Fruit fly (Drosophila melanogaster): Measurements from ENCODE around the gene CG15743.

The CG15743 gene

DNA sequence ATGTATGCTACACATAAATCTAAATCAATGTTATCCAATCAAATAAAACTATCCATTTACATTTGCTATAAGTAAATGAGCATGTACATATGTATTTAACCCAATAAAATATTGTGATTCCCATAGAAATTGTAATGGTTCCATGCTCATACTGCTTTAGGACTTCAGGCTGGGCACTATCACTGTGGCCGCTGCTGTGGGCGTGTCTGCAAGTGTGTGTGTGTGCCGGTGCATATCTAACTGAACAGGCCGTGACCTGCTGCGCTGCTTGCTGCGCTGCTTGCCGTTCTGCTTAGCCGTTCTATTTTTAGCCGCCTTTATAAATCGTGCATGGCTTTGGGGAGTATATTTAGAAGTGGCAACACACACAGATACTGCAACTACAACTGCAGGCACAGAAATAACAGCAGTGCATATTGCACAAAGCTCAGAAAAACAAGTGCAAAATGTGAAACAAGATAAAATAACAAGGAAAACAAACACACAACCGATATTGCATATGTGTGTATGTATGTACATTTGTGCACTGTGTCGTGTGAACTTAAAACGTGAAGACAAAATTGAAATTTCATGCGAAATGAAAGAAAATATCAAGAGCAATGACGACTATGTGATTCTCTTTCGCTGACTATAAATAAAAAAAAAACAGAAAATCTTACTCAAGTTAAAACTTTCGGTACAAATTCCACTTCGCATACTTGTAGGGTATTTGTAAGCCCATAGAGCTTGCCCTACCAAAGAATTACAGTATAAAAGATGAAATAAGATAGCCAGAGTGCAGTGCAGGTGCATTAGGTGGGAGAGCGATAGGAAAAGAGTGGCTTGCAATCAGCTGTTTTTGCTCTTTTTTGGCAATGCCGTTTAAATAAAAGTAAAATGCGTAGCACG is 7.7 kb upstream of the CG15743 start (continued):
- TF ChIP-seq CG10209 (GFP tag; optimal IDR thresholded peaks at IDR 0.05) = no peak
- peak; percentile 17 for TF ChIP-seq Oli (tag; optimal IDR thresholded peaks at IDR 0.05)
- TF ChIP-seq mam (GFP tag; optimal IDR thresholded peaks at IDR 0.05) = peak; percentile 10
- no peak for TF ChIP-seq bcd (GFP tag; optimal IDR thresholded peaks at IDR 0.05)
- TF ChIP-seq sim (GFP tag; IDR thresholded peaks at IDR 0.05) = no peak
- no peak for TF ChIP-seq Rfx (GFP tag; IDR thresholded peaks at IDR 0.05)
- no peak for TF ChIP-seq ase (GFP tag; IDR thresholded peaks at IDR 0.05)
- no peak for TF ChIP-seq CG8290 (GFP tag; optimal IDR thresholded peaks at IDR 0.05)
- TF ChIP-seq CG8290 (tag; optimal IDR thresholded peaks at IDR 0.05) = peak in 1 of 2 experiments; percentile 54
- TF ChIP-seq CG30403 (GFP tag; optimal IDR thresholded peaks at IDR 0.05) = no peak
- peak; percentile 42 for TF ChIP-seq sens (GFP tag)
- no peak for TF ChIP-seq CG3995 (GFP tag; optimal IDR thresholded peaks at IDR 0.05)
- TF ChIP-seq CG15269 (tag; optimal IDR thresholded peaks at IDR 0.05) = no peak
- TF ChIP-seq Sox102F (GFP tag; optimal IDR thresholded peaks at IDR 0.05) = no peak
- 0 out of 2 replicates have a peak, but pooled peaks have one; percentile 6 for TF ChIP-seq lmd (GFP tag; IDR thresholded peaks at IDR 0.05)
- no peak for TF ChIP-seq CG4360 (GFP tag; IDR thresholded peaks at IDR 0.05)
- no peak for TF ChIP-seq CG11085 (GFP tag; IDR thresholded peaks at IDR 0.05)
- TF ChIP-seq TFAM (GFP tag; optimal IDR thresholded peaks at IDR 0.05) = no peak
- TF ChIP-seq eve (GFP tag; optimal IDR thresholded peaks at IDR 0.05) = peak in 1 of 2 experiments; percentile 25
- TF ChIP-seq slbo (GFP tag; IDR thresholded peaks at IDR 0.05) = peak; percentile 60; the same call in 1 of the 2 replicates
- TF ChIP-seq Bteb2 (GFP tag; optimal IDR thresholded peaks at IDR 0.05) = no peak
- TF ChIP-seq ssp (GFP tag; IDR thresholded peaks at IDR 0.05) = no peak
- TF ChIP-seq nom (GFP tag; optimal IDR thresholded peaks at IDR 0.05) = no peak
- TF ChIP-seq ewg (GFP tag; optimal IDR thresholded peaks at IDR 0.05) = no peak
- no peak for TF ChIP-seq CG10431 (GFP tag; optimal IDR thresholded peaks at IDR 0.05)
- no peak for TF ChIP-seq NK7.1 (GFP tag; optimal IDR thresholded peaks at IDR 0.05)
- TF ChIP-seq CG6791 (GFP tag; IDR thresholded peaks at IDR 0.05; ENCODE audit: partially characterized antibody) = 0 out of 3 replicates have a peak, but pooled peaks have one; percentile 30
- TF ChIP-seq Fer2 (tag; optimal IDR thresholded peaks at IDR 0.05) = no peak
- TF ChIP-seq slou (GFP tag; optimal IDR thresholded peaks at IDR 0.05) = no peak
- peak; percentile 95 for TF ChIP-seq CG31365 (tag; optimal IDR thresholded peaks at IDR 0.05)
- TF ChIP-seq cwo (GFP tag; optimal IDR thresholded peaks at IDR 0.05) = no peak
- no peak for TF ChIP-seq chn (GFP tag; optimal IDR thresholded peaks at IDR 0.05)
- TF ChIP-seq ERR (GFP tag; optimal IDR thresholded peaks at IDR 0.05) = no peak
- no peak for TF ChIP-seq slp2 (GFP tag; optimal IDR thresholded peaks at IDR 0.05)
- TF ChIP-seq dati (GFP tag; IDR thresholded peaks at IDR 0.05) = no peak
- TF ChIP-seq CG12659 (GFP tag; optimal IDR thresholded peaks at IDR 0.05) = no peak
- TF ChIP-seq CG8089 (GFP tag; optimal IDR thresholded peaks at IDR 0.05) = no peak
- no peak for TF ChIP-seq wor (GFP tag; IDR thresholded peaks at IDR 0.05)
- TF ChIP-seq CG15514 (GFP tag; optimal IDR thresholded peaks at IDR 0.05) = no peak
- no peak for TF ChIP-seq disco-r (GFP tag; optimal IDR thresholded peaks at IDR 0.05)
- no peak for TF ChIP-seq CG13287 (GFP tag; IDR thresholded peaks at IDR 0.05; ENCODE audit: partially characterized antibody)
- no peak for TF ChIP-seq CG10462 (GFP tag; optimal IDR thresholded peaks at IDR 0.05)
- peak; percentile 48 for TF ChIP-seq gem (tag; optimal IDR thresholded peaks at IDR 0.05)
- no peak for TF ChIP-seq Hr39 (optimal IDR thresholded peaks at IDR 0.05)
- no peak for TF ChIP-seq Dip2 (GFP tag; IDR thresholded peaks at IDR 0.05)
- TF ChIP-seq CG7745 (tag; optimal IDR thresholded peaks at IDR 0.05) = no peak
- no peak for TF ChIP-seq MBD-R2 (GFP tag; IDR thresholded peaks at IDR 0.05)
- no peak for TF ChIP-seq CG10654 (GFP tag; optimal IDR thresholded peaks at IDR 0.05)
- TF ChIP-seq dmrt11E (tag; optimal IDR thresholded peaks at IDR 0.05) = peak; percentile 44
- no peak for TF ChIP-seq pum (GFP tag; optimal IDR thresholded peaks at IDR 0.05)

Data from whole organism, embryonic.